Fruit fly (Drosophila melanogaster): ENCODE data around the gene CG8814.

DNA sequence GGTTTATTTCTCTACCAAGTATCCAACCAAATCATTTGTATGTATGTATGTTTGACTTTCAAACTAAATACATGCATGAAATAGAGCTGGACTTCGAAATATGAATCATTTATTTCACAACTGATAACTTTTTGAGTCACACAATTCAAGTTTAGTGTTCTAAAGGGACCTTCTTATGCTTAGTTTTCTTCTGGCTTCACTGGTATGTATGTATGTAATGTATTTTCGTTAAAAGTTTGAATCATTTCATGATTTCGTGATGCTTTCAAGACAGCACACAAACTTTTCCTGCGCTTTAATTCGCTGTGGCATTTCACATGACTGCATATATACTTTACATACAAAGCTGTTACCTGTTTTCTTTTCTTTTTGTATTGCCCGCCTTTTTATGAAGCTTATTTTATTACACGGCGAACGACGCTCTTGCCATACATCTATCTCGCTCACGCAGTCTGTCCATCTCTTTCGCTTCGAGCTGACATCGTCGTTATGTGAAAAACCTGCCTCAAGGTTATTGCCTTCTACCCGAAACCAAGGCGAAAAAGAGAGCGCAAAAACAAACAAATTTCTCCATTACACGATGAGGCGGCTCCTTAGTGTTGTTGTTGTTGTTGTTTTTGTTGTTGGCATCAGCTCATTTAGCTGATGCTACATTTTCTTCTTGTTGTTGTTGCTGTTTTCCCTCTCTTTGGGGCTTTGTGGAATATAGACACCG lies 33.9 kb downstream of the CG8814 start:
- TF ChIP-seq kay (GFP tag; ENCODE audit: borderline replicate concordance) (no peak), cic (GFP tag; optimal IDR thresholded peaks at IDR 0.05) (no peak), Clk (GFP tag; optimal IDR thresholded peaks at IDR 0.05) (no peak)
